Fruit fly (Drosophila melanogaster) whole organism: ENCODE results near the gene CG15021.

Experiments used
- CG8478 ChIP-seq: fragments of >200 bp; optimal IDR thresholded peaks from 2 replicates; lab custom pipeline; 2018; ENCODE audit warnings: inconsistent platforms
- Dll ChIP-seq: fragments of >200 bp; optimal IDR thresholded peaks from 2 replicates; lab custom pipeline; 2017
- EcR ChIP-seq, 2 experiments: fragments of >200 bp; optimal IDR thresholded peaks; 2 replicates each; lab custom pipeline; 2017; ENCODE audit warnings: missing biosample characterization in 2 of 2, missing genetic modification characterization in 2 of 2, missing genetic modification reagents in 2 of 2
- pan ChIP-seq: fragments of >200 bp; optimal IDR thresholded peaks from 2 replicates; lab custom pipeline; 2017
- psq ChIP-seq: fragments of >200 bp; optimal IDR thresholded peaks from 2 replicates; lab custom pipeline; 2017
- usp ChIP-seq: fragments of >200 bp; optimal IDR thresholded peaks from 2 replicates; lab custom pipeline; 2017; ENCODE audit warnings: missing biosample characterization, missing genetic modification characterization, mixed read lengths

dm6 chr3L:4421362-4421761 lies 15.2 kb upstream of the CG15021 start, which contains the start of gene CG15020:
- no peak for TF ChIP-seq psq
- no peak for TF ChIP-seq Dll (lab: Kevin White, UChicago)
- TF ChIP-seq usp (GFP tag; lab: Kevin White, UChicago), result no peak
- no peak for TF ChIP-seq EcR (GFP tag; optimal IDR thresholded peaks at IDR 0.05; lab: Kevin White, UChicago)
- TF ChIP-seq CG8478, result no peak
- no peak for TF ChIP-seq pan (lab: Kevin White, UChicago)
